Fruit fly (Drosophila melanogaster) whole organism, embryonic: ENCODE results near the gene Dpm3.

Experiments
- Adf1 ChIP-seq: fragments of 200-800 bp; sonication (Bioruptor generic); IDR thresholded peaks from 2 replicates; pipeline ENCODE4 v1.3.6; 2022; ENCODE audit warnings: missing biosample characterization, missing genetic modification characterization
- Aef1 ChIP-seq: fragments of 200-800 bp; sonication (Bioruptor generic); IDR thresholded peaks from 3 replicates; pipeline ENCODE4 v1.3.6; 2022; ENCODE audit warnings: missing biosample characterization, missing genetic modification characterization
- CG11504 ChIP-seq: fragments of 200-800 bp; sonication (Bioruptor generic); optimal IDR thresholded peaks from 3 replicates; lab custom pipeline; 2019; ENCODE audit warnings: missing biosample characterization, mild to moderate bottlenecking, missing genetic modification characterization, moderate library complexity
- CG12659 ChIP-seq: fragments of 200-800 bp; sonication (Bioruptor generic); optimal IDR thresholded peaks from 3 replicates; lab custom pipeline; 2017; ENCODE audit warnings: mild to moderate bottlenecking, missing biosample characterization, missing genetic modification reagents, missing genetic modification characterization
- CG12769 ChIP-seq: fragments of 200-800 bp; sonication (Bioruptor generic); optimal IDR thresholded peaks from 2 replicates; lab custom pipeline; 2019; ENCODE audit warnings: missing biosample characterization, mild to moderate bottlenecking, missing genetic modification characterization, moderate library complexity
- CG17186 ChIP-seq: fragments of 200-800 bp; sonication (Bioruptor generic); optimal IDR thresholded peaks from 3 replicates; lab custom pipeline; 2017; ENCODE audit warnings: missing biosample characterization, missing genetic modification reagents, missing genetic modification characterization
- CG2199 ChIP-seq: fragments of 200-800 bp; sonication (Bioruptor generic); IDR thresholded peaks from 3 replicates; pipeline ENCODE4 v1.3.6; 2022; ENCODE audit warnings: missing biosample characterization, missing genetic modification characterization
- CG32772 ChIP-seq: fragments of 200-800 bp; sonication (Bioruptor generic); IDR thresholded peaks from 2 replicates; pipeline ENCODE4 v1.3.6; 2022; ENCODE audit warnings: missing biosample characterization, missing genetic modification characterization
- CG33213 ChIP-seq: fragments of 200-800 bp; sonication (Bioruptor generic); optimal IDR thresholded peaks from 3 replicates; lab custom pipeline; 2016; ENCODE audit warnings: missing biosample characterization, missing genetic modification characterization
- CG3847 ChIP-seq: fragments of 200-800 bp; sonication (Bioruptor generic); IDR thresholded peaks from 2 replicates; pipeline ENCODE4 v1.3.6; 2022; ENCODE audit warnings: missing biosample characterization, missing genetic modification characterization
- CG5180 ChIP-seq: fragments of 200-800 bp; sonication (Bioruptor generic); optimal IDR thresholded peaks from 3 replicates; lab custom pipeline; 2017; ENCODE audit warnings: missing biosample characterization, missing genetic modification characterization, mild to moderate bottlenecking, moderate library complexity, missing genetic modification reagents
- CG5953 ChIP-seq: fragments of 200-800 bp; sonication (Bioruptor generic); IDR thresholded peaks from 2 replicates; pipeline ENCODE4 v1.3.6; 2022; ENCODE audit warnings: missing biosample characterization, missing genetic modification characterization
- CG6654 ChIP-seq: fragments of 200-800 bp; sonication (Bioruptor generic); optimal IDR thresholded peaks from 2 replicates; lab custom pipeline; 2017; ENCODE audit warnings: missing biosample characterization, mild to moderate bottlenecking, missing genetic modification characterization
- CG7928 ChIP-seq: fragments of 200-800 bp; sonication (Bioruptor generic); optimal IDR thresholded peaks from 2 replicates; lab custom pipeline; 2017; ENCODE audit warnings: missing biosample characterization, mild to moderate bottlenecking, missing genetic modification characterization
- CG9797 ChIP-seq: fragments of 200-800 bp; sonication (Bioruptor generic); optimal IDR thresholded peaks from 3 replicates; lab custom pipeline; 2018; ENCODE audit warnings: missing biosample characterization, mild to moderate bottlenecking, missing genetic modification characterization
- CoRest ChIP-seq: fragments of 200-800 bp; sonication (Bioruptor generic); optimal IDR thresholded peaks from 3 replicates; lab custom pipeline; 2018; ENCODE audit warnings: missing biosample characterization, mild to moderate bottlenecking, missing genetic modification characterization, moderate library complexity
- Dbx ChIP-seq: fragments of 200-800 bp; sonication (Bioruptor generic); IDR thresholded peaks from 3 replicates; pipeline ENCODE4 v1.3.6; 2022; ENCODE audit warnings: missing biosample characterization, missing genetic modification characterization
- Fer3 ChIP-seq: fragments of 200-800 bp; sonication (Bioruptor generic); optimal IDR thresholded peaks from 2 replicates; lab custom pipeline; 2018; ENCODE audit warnings: missing biosample characterization, mild to moderate bottlenecking, missing genetic modification characterization, moderate library complexity
- Gug ChIP-seq: fragments of 200-800 bp; sonication (Bioruptor generic); IDR thresholded peaks from 4 replicates; pipeline ENCODE4 v1.3.6; 2022; ENCODE audit warnings: missing biosample characterization, missing genetic modification characterization
- Hr39 ChIP-seq: fragments of >200 bp; optimal IDR thresholded peaks from 2 replicates; lab custom pipeline; 2017
- MTF-1 ChIP-seq: fragments of 200-800 bp; sonication (Bioruptor generic); optimal IDR thresholded peaks from 2 replicates; lab custom pipeline; 2018; ENCODE audit warnings: missing biosample characterization, mild to moderate bottlenecking, missing genetic modification characterization, borderline replicate concordance
- Med ChIP-seq: fragments of 200-800 bp; sonication (Bioruptor generic); peaks from one replicate; lab custom pipeline; 2016; ENCODE audit warnings: missing biosample characterization, missing genetic modification characterization, mild to moderate bottlenecking, inconsistent platforms, moderate library complexity
- PHDP ChIP-seq: fragments of 200-800 bp; sonication (Bioruptor generic); optimal IDR thresholded peaks from 3 replicates; lab custom pipeline; 2018; ENCODE audit warnings: missing biosample characterization, mild to moderate bottlenecking, missing genetic modification characterization, moderate library complexity
- Sox102F ChIP-seq: fragments of 200-800 bp; sonication (Bioruptor generic); optimal IDR thresholded peaks from 2 replicates; lab custom pipeline; 2018; ENCODE audit warnings: missing biosample characterization, mild to moderate bottlenecking, missing genetic modification characterization, moderate library complexity
- Trl ChIP-seq, 3 experiments: fragments of >200 bp in 2 of 3; fragments of 200-800 bp in 1 of 3; sonication (Bioruptor generic) in 1 of 3; optimal IDR thresholded peaks; 2 replicates in 1 of 3; 3 replicates in 2 of 3; lab custom pipeline; 2016 to 2017; ENCODE audit warnings: missing biosample characterization in 1 of 3, missing genetic modification characterization in 1 of 3
- Xrp1 ChIP-seq: fragments of 200-800 bp; sonication (Bioruptor generic); IDR thresholded peaks from 2 replicates; pipeline ENCODE4 v1.3.6; 2022; ENCODE audit warnings: missing biosample characterization, missing genetic modification characterization
- YL-1 ChIP-seq: fragments of 200-800 bp; sonication (Bioruptor generic); optimal IDR thresholded peaks from 3 replicates; lab custom pipeline; 2017; ENCODE audit warnings: missing biosample characterization, mild to moderate bottlenecking, missing genetic modification characterization
- ci ChIP-seq: fragments of 200-800 bp; sonication (Bioruptor generic); IDR thresholded peaks from 3 replicates; pipeline ENCODE4 v1.3.6; 2022; ENCODE audit warnings: missing biosample characterization, missing genetic modification characterization
- crol ChIP-seq: fragments of 200-800 bp; sonication (Bioruptor generic); IDR thresholded peaks from 2 replicates; pipeline ENCODE4 v1.3.6; 2022; ENCODE audit warnings: missing biosample characterization, missing genetic modification characterization
- gcm2 ChIP-seq: fragments of 200-800 bp; sonication (Bioruptor generic); optimal IDR thresholded peaks from 2 replicates; lab custom pipeline; 2016; ENCODE audit warnings: missing biosample characterization, missing genetic modification characterization
- grn ChIP-seq: fragments of 200-800 bp; sonication (Bioruptor generic); optimal IDR thresholded peaks from 3 replicates; lab custom pipeline; 2017; ENCODE audit warnings: missing biosample characterization, missing genetic modification characterization
- hkb ChIP-seq, 2 experiments: fragments of 200-800 bp in 1 of 2; fragments of >200 bp in 1 of 2; sonication (Bioruptor generic) in 1 of 2; IDR thresholded peaks in 1 of 2; optimal IDR thresholded peaks in 1 of 2; 2 replicates each; pipeline versions ENCODE4 v1.3.6 to Lab custom; 2017 to 2022; ENCODE audit warnings: missing biosample characterization in 1 of 2, missing genetic modification characterization in 1 of 2
- knrl ChIP-seq: fragments of 200-800 bp; sonication (Bioruptor generic); IDR thresholded peaks from 3 replicates; pipeline ENCODE4 v1.3.6; 2022; ENCODE audit warnings: missing biosample characterization, missing genetic modification characterization; ENCODE audit not compliant: partially characterized antibody
- mld ChIP-seq: fragments of 200-800 bp; sonication (Bioruptor generic); IDR thresholded peaks from 3 replicates; pipeline ENCODE4 v1.3.6; 2022; ENCODE audit warnings: missing biosample characterization, missing genetic modification characterization; ENCODE audit not compliant: partially characterized antibody
- onecut ChIP-seq: fragments of 200-800 bp; sonication (Bioruptor generic); IDR thresholded peaks from 2 replicates; pipeline ENCODE4 v1.3.6; 2022; ENCODE audit warnings: missing biosample characterization, missing genetic modification characterization
- org-1 ChIP-seq: fragments of 200-800 bp; sonication (Bioruptor generic); optimal IDR thresholded peaks from 2 replicates; lab custom pipeline; 2017; ENCODE audit warnings: missing biosample characterization, missing genetic modification characterization
- peb ChIP-seq: fragments of 200-800 bp; sonication (Bioruptor generic); IDR thresholded peaks from 2 replicates; pipeline ENCODE4 v1.3.6; 2022; ENCODE audit warnings: missing biosample characterization, missing genetic modification characterization
- pros ChIP-seq: fragments of 200-800 bp; sonication (Bioruptor generic); optimal IDR thresholded peaks from 3 replicates; lab custom pipeline; 2019; ENCODE audit warnings: missing biosample characterization, mild to moderate bottlenecking, missing genetic modification characterization, moderate library complexity
- run ChIP-seq: fragments of 200-800 bp; sonication (Bioruptor generic); optimal IDR thresholded peaks from 3 replicates; lab custom pipeline; 2018; ENCODE audit warnings: missing biosample characterization, mild to moderate bottlenecking, missing genetic modification characterization
- sens ChIP-seq: fragments of 200-800 bp; sonication (Bioruptor generic); peaks from one replicate; lab custom pipeline; 2016; ENCODE audit warnings: missing biosample characterization, missing genetic modification characterization
- sim ChIP-seq: fragments of 200-800 bp; sonication (Bioruptor generic); IDR thresholded peaks from 2 replicates; pipeline ENCODE4 v1.3.6; 2022; ENCODE audit warnings: missing biosample characterization, missing genetic modification characterization
- sima ChIP-seq: fragments of 200-800 bp; sonication (Bioruptor generic); optimal IDR thresholded peaks from 2 replicates; lab custom pipeline; 2016; ENCODE audit warnings: missing biosample characterization, missing genetic modification characterization
- yki ChIP-seq: fragments of >200 bp; optimal IDR thresholded peaks from 3 replicates; lab custom pipeline; 2018
- z ChIP-seq: fragments of 200-800 bp; sonication (Bioruptor generic); IDR thresholded peaks from 3 replicates; pipeline ENCODE4 v1.3.6; 2022; ENCODE audit warnings: missing biosample characterization, missing genetic modification characterization
- zen2 ChIP-seq: fragments of 200-800 bp; sonication (Bioruptor generic); IDR thresholded peaks from 3 replicates; pipeline ENCODE4 v1.3.6; 2022; ENCODE audit warnings: missing biosample characterization, missing genetic modification characterization; ENCODE audit not compliant: partially characterized antibody

Gene Dpm3

DNA sequence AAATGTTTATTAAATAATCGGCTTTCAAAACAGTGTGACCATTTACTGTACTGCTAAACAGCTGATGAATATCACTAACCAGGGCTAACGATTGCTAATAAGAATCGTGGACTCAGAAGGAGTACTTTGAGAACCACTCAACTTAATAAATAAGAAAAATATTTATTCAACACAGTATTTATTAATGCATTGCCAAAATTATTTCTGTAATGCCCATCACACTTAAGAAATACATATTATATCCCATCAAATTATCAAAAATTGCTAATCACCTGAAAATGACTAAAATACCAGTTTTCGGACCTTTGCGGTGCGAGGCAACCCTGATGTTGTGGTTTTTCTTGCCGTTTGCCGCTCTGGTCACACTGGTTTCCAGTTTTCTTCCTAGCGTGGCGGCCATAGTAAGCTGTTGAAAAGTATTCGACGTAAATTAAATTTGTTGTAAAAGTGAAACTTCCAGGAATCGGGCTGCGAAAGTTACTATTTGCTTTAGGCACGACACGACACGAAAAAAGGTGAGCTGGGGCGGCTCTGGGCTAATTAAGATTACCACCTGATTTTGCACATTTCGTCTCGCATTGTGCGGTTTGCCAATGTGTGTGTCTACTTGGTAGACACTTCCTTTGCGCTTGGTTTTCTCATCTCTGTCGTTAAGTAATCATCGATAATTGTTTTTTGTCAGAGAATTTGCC, 21.0 kb downstream of the Dpm3 start, which contains the start of the genes mRpS21 and Droj2 (continued):
- no peak for TF ChIP-seq Aef1 (GFP tag; lab: Robert Waterston, UW)
- TF ChIP-seq Xrp1 (GFP tag; lab: Robert Waterston, UW) = no peak
- no peak for TF ChIP-seq CG6654 (GFP tag; lab: Kevin White, UChicago)
- TF ChIP-seq zen2 = no peak
- TF ChIP-seq MTF-1 (GFP tag; lab: Kevin White, UChicago) = no peak
- TF ChIP-seq org-1 (GFP tag; lab: Kevin White, UChicago) = no peak
- peak; percentile 55; the same call in 2 of the 3 replicates for TF ChIP-seq knrl (GFP tag; lab: Robert Waterston, UW)
- TF ChIP-seq Dbx = 0 out of 3 replicates have a peak, but pooled peaks have one; percentile 38
- no peak for TF ChIP-seq Adf1
- TF ChIP-seq peb (GFP tag; lab: Robert Waterston, UW) = no peak
- TF ChIP-seq Fer3 = peak; percentile 47
- no peak for TF ChIP-seq yki
- TF ChIP-seq sima = no peak
- no peak for TF ChIP-seq CG2199
- TF ChIP-seq, all 482 proteins: peak for 222

- TF ChIP-seq yki (no peak), z (GFP tag; lab: Robert Waterston, UW) (0 out of 3 replicates have a peak, but pooled peaks have one; percentile 32), CG17186 (no peak), Trl (optimal IDR thresholded peaks at IDR 0.05; lab: Kevin White, UChicago) (peak; percentile 36 to 52), Trl (GFP tag; optimal IDR thresholded peaks at IDR 0.05; lab: Kevin White, UChicago) (no peak), hkb (optimal IDR thresholded peaks at IDR 0.05; lab: Kevin White, UChicago) (no peak), hkb (GFP tag; IDR thresholded peaks at IDR 0.05; lab: Robert Waterston, UW) (0 out of 2 replicates have a peak, but pooled peaks have one; percentile 28)
These were observed 23.2 kb downstream of the Dpm3 start, which contains the start of the genes CG9813 and CG8870 for dm6 chr3R:13379675-13380074. TSS of gene CG9813 (minus strand) at chr3R:13379775. TSS of gene CG8870 (plus strand) at chr3R:13379842.

- peak; percentile 2 for TF ChIP-seq CoRest (tag; lab: Kevin White, UChicago)
- peak; percentile 5 for TF ChIP-seq PHDP (tag; lab: Kevin White, UChicago)
- TF ChIP-seq YL-1 = no peak
- peak; percentile 62 for TF ChIP-seq CG11504
- TF ChIP-seq CG5180 (GFP tag; lab: Kevin White, UChicago) = peak; percentile 96
- TF ChIP-seq ci = 0 out of 3 replicates have a peak, but pooled peaks have one; percentile 35
- 0 out of 2 replicates have a peak, but pooled peaks have one; percentile 17 for TF ChIP-seq onecut (GFP tag; lab: Robert Waterston, UW)
- peak; percentile 5 for TF ChIP-seq Med (GFP tag; lab: Kevin White, UChicago)
- peak; percentile 69 for TF ChIP-seq sens
- TF ChIP-seq mld = no peak
- TF ChIP-seq CG33213 (GFP tag; lab: Kevin White, UChicago) = no peak
- TF ChIP-seq pros (GFP tag; lab: Kevin White, UChicago) = no peak
- TF ChIP-seq crol (GFP tag; lab: Robert Waterston, UW) = no peak
- TF ChIP-seq CG12769 (tag; lab: Kevin White, UChicago) = peak; percentile 59
- TF ChIP-seq, all 482 proteins: peak for 9
These were observed 27.9 kb downstream of the Dpm3 start for dm6 chr3R:13374913-13375312.

DNA sequence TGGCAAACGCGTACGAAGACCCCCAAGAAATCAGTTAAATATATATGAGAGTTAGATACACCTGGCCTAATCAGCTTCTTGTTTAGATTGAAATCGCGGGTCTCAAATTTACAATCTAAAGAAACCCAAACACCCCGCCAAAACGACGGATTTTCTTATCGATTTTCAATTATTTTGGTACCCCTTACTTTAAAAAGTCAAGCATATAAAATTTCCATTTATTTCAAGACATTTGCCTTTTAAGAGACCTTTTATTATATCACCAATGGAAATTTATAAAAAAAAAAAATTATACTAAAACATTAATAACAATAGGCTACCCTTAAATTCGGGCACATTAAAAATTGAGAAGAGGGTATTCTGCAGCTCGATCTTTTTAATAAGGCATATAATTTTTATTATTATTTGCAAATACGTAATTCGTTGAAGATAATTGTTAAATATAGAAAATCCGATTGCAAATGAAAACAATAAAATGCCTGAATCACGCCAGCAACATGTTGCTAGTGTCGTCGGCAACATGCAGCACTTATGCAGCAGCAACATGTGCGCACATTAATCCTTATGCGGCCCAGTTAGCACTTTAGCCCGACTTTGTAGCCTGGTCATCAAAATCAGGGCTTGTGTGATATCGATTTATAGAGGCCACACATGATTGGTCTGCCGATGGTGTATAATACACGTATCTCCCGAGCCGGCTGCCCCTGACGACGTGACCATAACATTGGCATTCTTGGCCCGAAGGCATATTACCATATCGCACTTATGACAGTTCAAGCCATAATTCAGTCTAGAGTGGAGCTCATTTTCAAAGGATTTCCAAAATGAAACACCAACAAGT, 30.8 kb downstream of the Dpm3 start, which contains the start of the genes Lip3 and CG34309:
Gene Lip3 (minus strand): TSS at position 65 of the 841 bp plus-strand sequence.
Gene CG34309 (plus strand): TSS at position 791 of the 841 bp plus-strand sequence.
- no peak for TF ChIP-seq CG5953 (GFP tag; lab: Robert Waterston, UW)
- TF ChIP-seq CG12659 (GFP tag; lab: Kevin White, UChicago) = no peak
- no peak for TF ChIP-seq run (tag; lab: Kevin White, UChicago)
- TF ChIP-seq Sox102F (GFP tag; lab: Kevin White, UChicago) = peak; percentile 3
- TF ChIP-seq gcm2 = no peak
- TF ChIP-seq Gug (GFP tag; lab: Robert Waterston, UW) = no peak
- TF ChIP-seq CG9797 (GFP tag; lab: Kevin White, UChicago) = no peak
- TF ChIP-seq grn = peak; percentile 50
- no peak for TF ChIP-seq sim (GFP tag; lab: Robert Waterston, UW)
- no peak for TF ChIP-seq Hr39 (lab: Kevin White, UChicago)
- TF ChIP-seq CG32772 = no peak
- TF ChIP-seq CG3847 (GFP tag; lab: Robert Waterston, UW) = no peak
- TF ChIP-seq CG7928 (GFP tag; lab: Kevin White, UChicago) = no peak
